Worm (Caenorhabditis elegans) whole organism, L4 larva: ENCODE data around the gene chkr-1.
"Not testable (repeated sequence)": the region's sequence is repeated elsewhere in the genome, so short reads cannot be mapped to it uniquely, and the experiment has no call there.

Experiments used
- D1046.2 ChIP-seq: fragments of 200-800 bp; sonication (Bioruptor generic); IDR thresholded peaks from 2 replicates; pipeline ENCODE4 v1.3.6; 2022; ENCODE audit warnings: missing genetic modification characterization, missing compliant biosample characterization
- F10B5.3 ChIP-seq: sonication (generic microtip); optimal IDR thresholded peaks from 2 replicates; lab custom pipeline; 2016; ENCODE audit warnings: mild to moderate bottlenecking, missing genetic modification characterization, missing compliant biosample characterization
- ZK337.2 ChIP-seq: fragments of 200-800 bp; sonication (Bioruptor generic); IDR thresholded peaks from 2 replicates; pipeline ENCODE4 v1.3.6; 2022; ENCODE audit warnings: missing genetic modification reagents, missing genetic modification characterization, missing compliant biosample characterization
- arid-1 ChIP-seq: fragments of 200-800 bp; sonication (Bioruptor generic); conservative IDR thresholded peaks from 2 replicates; pipeline ENCODE4 v1.3.6; 2022; ENCODE audit warnings: missing genetic modification reagents, missing genetic modification characterization, missing compliant biosample characterization
- ceh-20 ChIP-seq: fragments of 200-800 bp; sonication (Bioruptor generic); IDR thresholded peaks from 2 replicates; pipeline ENCODE4 v1.3.6; 2022; ENCODE audit warnings: missing genetic modification reagents, missing genetic modification characterization, missing compliant biosample characterization
- dmd-9 ChIP-seq: fragments of 200-800 bp; sonication (Bioruptor generic); IDR thresholded peaks from 2 replicates; pipeline ENCODE4 v1.3.6; 2022; ENCODE audit warnings: missing genetic modification reagents, missing genetic modification characterization, missing compliant biosample characterization
- hlh-30 ChIP-seq: sonication (generic microtip); optimal IDR thresholded peaks from 2 replicates; lab custom pipeline; 2017; ENCODE audit warnings: antibody characterized with exemption, mild to moderate bottlenecking, missing genetic modification characterization, missing compliant biosample characterization; ENCODE audit not compliant: insufficient read depth
- jun-1 ChIP-seq: fragments of 150-350 bp; optimal IDR thresholded peaks from 2 replicates; lab custom pipeline; 2014; ENCODE audit warnings: missing biosample characterization, missing genetic modification reagents, missing genetic modification characterization
- lin-15B ChIP-seq: fragments of 150-350 bp; sonication (generic microtip); optimal IDR thresholded peaks from 3 replicates; lab custom pipeline; 2014; ENCODE audit warnings: missing biosample characterization, missing genetic modification characterization
- lin-39 ChIP-seq: fragments of 150-350 bp; optimal IDR thresholded peaks from 2 replicates; lab custom pipeline; 2014; ENCODE audit warnings: missing biosample characterization, missing genetic modification reagents, missing genetic modification characterization
- madf-9 ChIP-seq: fragments of 200-800 bp; sonication (Bioruptor generic); conservative IDR thresholded peaks from 2 replicates; pipeline ENCODE4 v1.3.6; 2022; ENCODE audit warnings: missing genetic modification reagents, missing genetic modification characterization, missing compliant biosample characterization
- mdt-29 ChIP-seq: fragments of 200-800 bp; sonication (Bioruptor generic); IDR thresholded peaks from 2 replicates; pipeline ENCODE4 v1.3.6; 2022; ENCODE audit warnings: missing genetic modification reagents, missing genetic modification characterization, missing compliant biosample characterization
- mep-1 ChIP-seq: fragments of 150-350 bp; sonication (generic microtip); optimal IDR thresholded peaks from 3 replicates; lab custom pipeline; 2014; ENCODE audit warnings: missing biosample characterization, missing genetic modification characterization
- mxl-3 ChIP-seq: fragments of 200-800 bp; sonication (Bioruptor generic); optimal IDR thresholded peaks from 2 replicates; lab custom pipeline; 2018; ENCODE audit warnings: mild to moderate bottlenecking, missing genetic modification characterization, missing compliant biosample characterization
- nhr-10 ChIP-seq: fragments of 150-350 bp; optimal IDR thresholded peaks from 2 replicates; lab custom pipeline; 2014; ENCODE audit warnings: missing biosample characterization, missing genetic modification characterization
- nhr-11 ChIP-seq: fragments of 150-350 bp; optimal IDR thresholded peaks from 2 replicates; lab custom pipeline; 2014; ENCODE audit warnings: missing biosample characterization, missing genetic modification characterization
- nhr-237 ChIP-seq: sonication (generic microtip); optimal IDR thresholded peaks from 2 replicates; lab custom pipeline; 2017; ENCODE audit warnings: missing biosample characterization, missing genetic modification characterization
- nhr-25 ChIP-seq: sonication (generic microtip); optimal IDR thresholded peaks from 2 replicates; lab custom pipeline; 2017; ENCODE audit warnings: missing genetic modification characterization, mild to moderate bottlenecking, missing compliant biosample characterization, antibody characterized with exemption, moderate library complexity, borderline replicate concordance; ENCODE audit not compliant: insufficient read depth
- php-3 ChIP-seq: fragments of 200-800 bp; sonication (Bioruptor generic); IDR thresholded peaks from 2 replicates; pipeline ENCODE4 v1.3.6; 2022; ENCODE audit warnings: missing genetic modification reagents, missing genetic modification characterization, missing compliant biosample characterization
- pqm-1 ChIP-seq: sonication (generic microtip); optimal IDR thresholded peaks from 2 replicates; lab custom pipeline; 2017; ENCODE audit warnings: missing biosample characterization, missing genetic modification characterization
- saeg-2 ChIP-seq: fragments of 200-800 bp; sonication (Bioruptor generic); IDR thresholded peaks from 2 replicates; pipeline ENCODE4 v1.3.6; 2022; ENCODE audit warnings: missing genetic modification reagents, missing genetic modification characterization, missing compliant biosample characterization
- set-16 ChIP-seq: fragments of 200-800 bp; sonication (Bioruptor generic); IDR thresholded peaks from 2 replicates; pipeline ENCODE4 v1.3.6; 2022; ENCODE audit warnings: missing genetic modification reagents, missing genetic modification characterization, missing compliant biosample characterization
- skn-1 ChIP-seq: fragments of 150-350 bp; optimal IDR thresholded peaks from 2 replicates; lab custom pipeline; 2014; ENCODE audit warnings: missing biosample characterization, missing genetic modification characterization
- tag-97 ChIP-seq: fragments of 200-800 bp; sonication (Bioruptor generic); IDR thresholded peaks from 2 replicates; pipeline ENCODE4 v1.3.6; 2022; ENCODE audit warnings: missing genetic modification characterization, missing compliant biosample characterization
- unc-39 ChIP-seq: sonication (generic microtip); optimal IDR thresholded peaks from 2 replicates; lab custom pipeline; 2017; ENCODE audit warnings: missing biosample characterization, missing genetic modification characterization
- unc-62 ChIP-seq, 3 experiments: fragments of 150-350 bp in 1 of 3; sonication (generic microtip); optimal IDR thresholded peaks in 2 of 3; peaks in 1 of 3; 1 replicate in 1 of 3; 2 replicates in 2 of 3; lab custom pipeline; 2014 to 2017; ENCODE audit warnings: missing biosample characterization in 3 of 3, missing genetic modification characterization in 3 of 3, missing genetic modification reagents in 3 of 3, missing genotype in 1 of 3
- vab-7 ChIP-seq: fragments of 200-800 bp; sonication (Bioruptor generic); IDR thresholded peaks from 2 replicates; pipeline ENCODE4 v1.3.6; 2022; ENCODE audit warnings: missing genetic modification reagents, missing genetic modification characterization, missing compliant biosample characterization
- zag-1 ChIP-seq: fragments of 150-350 bp; optimal IDR thresholded peaks from 2 replicates; lab custom pipeline; 2014; ENCODE audit warnings: missing biosample characterization, missing genetic modification characterization

Gene chkr-1

ce11 chrX:192534-192933 is 10.0 kb downstream of the chkr-1 start, which contains the start of gene T08D2.8:
TSS of gene T08D2.8 (plus strand) at chrX:192834.
- no peak for TF ChIP-seq nhr-10 (tag; lab: Kevin White, UChicago)
- TF ChIP-seq nhr-25 = no peak
- TF ChIP-seq unc-39 (tag; lab: Kevin White, UChicago) = no peak
- TF ChIP-seq saeg-2 (GFP tag; lab: Robert Waterston, UW) = no peak
- TF ChIP-seq pqm-1 = no peak
- no peak for TF ChIP-seq nhr-237 (tag; lab: Kevin White, UChicago)
- TF ChIP-seq lin-39 = no peak
- no peak for TF ChIP-seq php-3 (GFP tag; lab: Robert Waterston, UW)
- TF ChIP-seq mep-1 (tag; lab: Kevin White, UChicago) = no peak
- no peak for TF ChIP-seq mdt-29 (GFP tag; lab: Robert Waterston, UW)
- TF ChIP-seq vab-7 (GFP tag; lab: Robert Waterston, UW) = no peak
- TF ChIP-seq ceh-20 (GFP tag; lab: Robert Waterston, UW) = no peak
- TF ChIP-seq jun-1 (tag; lab: Kevin White, UChicago) = no peak
- TF ChIP-seq, all 104 proteins: peak for 0

ce11 chrX:196403-196802 is 13.9 kb downstream of the chkr-1 start:
- TF ChIP-seq set-16 (GFP tag; lab: Robert Waterston, UW) = peak; percentile 95
- no peak for TF ChIP-seq tag-97 (GFP tag; lab: Robert Waterston, UW)
- TF ChIP-seq nhr-11 = no peak
- TF ChIP-seq ZK337.2 (GFP tag; lab: Robert Waterston, UW) = no peak

DNA sequence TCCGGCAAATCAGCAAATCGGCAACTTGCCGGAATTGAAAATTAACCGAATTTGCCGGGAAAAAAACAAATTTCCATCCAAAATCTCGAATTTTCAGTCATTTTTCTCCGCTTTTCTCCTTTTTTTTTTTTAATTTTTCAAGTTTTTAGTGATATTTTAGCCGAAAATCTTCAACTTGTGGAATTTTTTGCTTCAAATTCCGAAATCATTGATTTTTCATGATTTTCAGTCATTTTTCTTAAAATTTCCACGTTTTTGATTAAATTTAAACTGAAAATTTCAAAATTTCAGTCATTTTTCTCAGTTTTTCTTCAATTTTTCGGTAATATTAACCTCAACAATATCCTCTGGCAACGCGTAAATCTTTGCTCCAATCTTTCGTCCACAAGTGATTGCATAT is 27.2 kb downstream of the chkr-1 start, which contains the start of gene Y73B3B.3:
Y73B3B.3 (plus strand) TSS at position 301 of the 400 bp plus-strand sequence.
- peak in 1 of 2 experiments; percentile 5 for TF ChIP-seq unc-62 (GFP tag; optimal IDR thresholded peaks at IDR 0.05 in 1 of 2; lab: Kevin White, UChicago)
- not testable (repeated sequence) for TF ChIP-seq unc-62 (tag; optimal IDR thresholded peaks at IDR 0.05; lab: Kevin White, UChicago)

DNA sequence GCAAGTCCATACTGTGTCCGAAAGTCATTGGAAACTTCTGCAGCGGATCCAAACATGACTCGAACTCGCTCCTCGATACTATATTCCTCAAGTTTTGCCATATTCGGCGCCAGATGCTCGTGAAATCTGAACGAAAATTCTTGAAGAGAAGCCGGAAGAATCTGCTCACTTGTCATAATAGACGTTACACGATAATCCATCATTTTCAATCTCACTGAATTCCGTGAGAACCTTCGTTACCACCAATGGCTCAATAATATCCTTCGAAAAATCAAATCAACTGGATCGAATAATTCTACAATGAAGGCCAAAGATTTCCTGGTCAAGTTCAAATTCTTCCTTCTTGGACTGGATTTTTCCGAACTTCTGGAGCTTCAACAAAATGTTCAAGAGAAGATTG is 28.6 kb downstream of the chkr-1 start, which contains the start of gene Y73B3B.1:
Y73B3B.1 (minus strand) TSS at position 101 of the 400 bp plus-strand sequence.
- TF ChIP-seq F10B5.3; mxl-3 (GFP tag; lab: Kevin White, UChicago); arid-1: not testable (repeated sequence)
- TF ChIP-seq, all 104 proteins: peak for 0; not testable (repeated sequence) for 104

ce11 chrX:215488-215887 is 33.0 kb downstream of the chkr-1 start, which contains the start of gene set-28:
TSS of gene set-28 (minus strand) at chrX:215588.
- TF ChIP-seq skn-1; arid-1; zag-1 (tag; lab: Kevin White, UChicago): not testable (repeated sequence)

ce11 chrX:229374-229773 is 46.9 kb downstream of the chkr-1 start, which contains the start of gene AC8.3:
TSS of gene AC8.3 (minus strand) at chrX:229474.
- TF ChIP-seq madf-9; dmd-9 (GFP tag; lab: Robert Waterston, UW); D1046.2 (GFP tag; lab: Robert Waterston, UW): not testable (repeated sequence)

- not testable (repeated sequence) for TF ChIP-seq hlh-30; zag-1 (tag; lab: Kevin White, UChicago); lin-15B (tag; lab: Kevin White, UChicago)
Observed at ce11 chrX:239077-239476, 56.6 kb downstream of the chkr-1 start, which contains the start of gene AC8.10. TSS of gene AC8.10 (minus strand) at chrX:239177.
